Fruit fly (Drosophila melanogaster) whole organism, embryonic: ENCODE measurements around the gene CG4465.
A peak's percentile ranks its signal among the peaks of the same experiment; 100 is the strongest.

Source experiments
- Ada2b ChIP-seq: fragments of 200-800 bp; sonication (Bioruptor generic); IDR thresholded peaks from 2 replicates; pipeline ENCODE4 v1.3.6; 2022; ENCODE audit warnings: missing biosample characterization, missing genetic modification characterization
- B-H1 ChIP-seq: fragments of 200-800 bp; sonication (Bioruptor generic); IDR thresholded peaks from 3 replicates; pipeline ENCODE4 v1.3.6; 2022; ENCODE audit warnings: missing biosample characterization, missing genetic modification characterization
- CG12942 ChIP-seq: fragments of 200-800 bp; sonication (Bioruptor generic); optimal IDR thresholded peaks from 3 replicates; lab custom pipeline; 2016; ENCODE audit warnings: missing biosample characterization, missing genetic modification characterization
- CG13296 ChIP-seq: fragments of 200-800 bp; sonication (Bioruptor generic); optimal IDR thresholded peaks from 3 replicates; lab custom pipeline; 2018; ENCODE audit warnings: missing biosample characterization, mild to moderate bottlenecking, missing genetic modification characterization
- CG13624 ChIP-seq: fragments of 200-800 bp; sonication (Bioruptor generic); optimal IDR thresholded peaks from 2 replicates; lab custom pipeline; 2016; ENCODE audit warnings: missing biosample characterization, missing genetic modification characterization
- CG16813 ChIP-seq: fragments of 200-800 bp; sonication (Bioruptor generic); IDR thresholded peaks from 3 replicates; pipeline ENCODE4 v1.3.6; 2022; ENCODE audit warnings: missing biosample characterization, missing genetic modification characterization; ENCODE audit not compliant: partially characterized antibody
- CG17186 ChIP-seq: fragments of 200-800 bp; sonication (Bioruptor generic); optimal IDR thresholded peaks from 3 replicates; lab custom pipeline; 2017; ENCODE audit warnings: missing biosample characterization, missing genetic modification reagents, missing genetic modification characterization
- CG17568 ChIP-seq: fragments of 200-800 bp; sonication (Bioruptor generic); optimal IDR thresholded peaks from 2 replicates; lab custom pipeline; 2018; ENCODE audit warnings: missing biosample characterization, mild to moderate bottlenecking, missing genetic modification characterization, moderate library complexity
- CG18262 ChIP-seq: fragments of 200-800 bp; optimal IDR thresholded peaks from 3 replicates; lab custom pipeline; 2019; ENCODE audit warnings: missing biosample characterization, mild to moderate bottlenecking, missing genetic modification characterization, moderate library complexity
- CG2120 ChIP-seq: fragments of 200-800 bp; sonication (Bioruptor generic); optimal IDR thresholded peaks from 3 replicates; lab custom pipeline; 2016; ENCODE audit warnings: missing biosample characterization, missing genetic modification characterization
- CG31224 ChIP-seq: fragments of 200-800 bp; sonication (Bioruptor generic); IDR thresholded peaks from 2 replicates; pipeline ENCODE4 v1.3.6; 2022; ENCODE audit warnings: missing biosample characterization, missing genetic modification characterization
- CG4282 ChIP-seq: fragments of 200-800 bp; sonication (Bioruptor generic); optimal IDR thresholded peaks from 2 replicates; lab custom pipeline; 2016; ENCODE audit warnings: missing biosample characterization, missing genetic modification characterization
- CG7271 ChIP-seq: fragments of 200-800 bp; sonication (Bioruptor generic); optimal IDR thresholded peaks from 2 replicates; lab custom pipeline; 2018; ENCODE audit warnings: missing biosample characterization, mild to moderate bottlenecking, missing genetic modification characterization, moderate library complexity
- CG7963 ChIP-seq: fragments of 200-800 bp; sonication (Bioruptor generic); IDR thresholded peaks from 3 replicates; pipeline ENCODE4 v1.3.6; 2022; ENCODE audit warnings: missing biosample characterization, missing genetic modification characterization; ENCODE audit not compliant: partially characterized antibody
- CG8478 ChIP-seq: fragments of >200 bp; optimal IDR thresholded peaks from 2 replicates; lab custom pipeline; 2018
- CkIIα-i1 ChIP-seq: fragments of 200-800 bp; sonication (Bioruptor generic); IDR thresholded peaks from 2 replicates; pipeline ENCODE4 v1.3.6; 2022; ENCODE audit warnings: missing biosample characterization, missing genetic modification characterization
- Dip3 ChIP-seq: fragments of 200-800 bp; sonication (Bioruptor generic); optimal IDR thresholded peaks from 3 replicates; lab custom pipeline; 2016; ENCODE audit warnings: missing biosample characterization, missing genetic modification characterization
- Hmr ChIP-seq: fragments of 200-800 bp; sonication (Bioruptor generic); optimal IDR thresholded peaks from 3 replicates; lab custom pipeline; 2017; ENCODE audit warnings: mild to moderate bottlenecking, missing biosample characterization, missing genetic modification reagents, missing genetic modification characterization
- Hr78 ChIP-seq, 2 experiments: fragments of 200-800 bp in 1 of 2; fragments of >200 bp in 1 of 2; sonication (Bioruptor generic) in 1 of 2; optimal IDR thresholded peaks; 2 replicates each; lab custom pipeline; 2017 to 2019; ENCODE audit warnings: missing biosample characterization in 2 of 2, missing genetic modification characterization in 2 of 2, mild to moderate bottlenecking in 1 of 2, moderate library complexity in 1 of 2
- MBD-R2 ChIP-seq: fragments of 200-800 bp; sonication (Bioruptor generic); IDR thresholded peaks from 2 replicates; pipeline ENCODE4 v1.3.6; 2022; ENCODE audit warnings: missing biosample characterization, missing genetic modification characterization
- Myb ChIP-seq: fragments of 200-800 bp; sonication (Bioruptor generic); optimal IDR thresholded peaks from 2 replicates; lab custom pipeline; 2016; ENCODE audit warnings: missing biosample characterization, missing genetic modification characterization
- NC2α ChIP-seq: fragments of 200-800 bp; sonication (Bioruptor generic); optimal IDR thresholded peaks from 2 replicates; lab custom pipeline; 2016; ENCODE audit warnings: missing biosample characterization, missing genetic modification characterization
- NK7.1 ChIP-seq: fragments of 200-800 bp; sonication (Bioruptor generic); optimal IDR thresholded peaks from 3 replicates; lab custom pipeline; 2016; ENCODE audit warnings: missing biosample characterization, missing genetic modification characterization
- TFAM ChIP-seq: fragments of 200-800 bp; sonication (Bioruptor generic); optimal IDR thresholded peaks from 2 replicates; lab custom pipeline; 2017; ENCODE audit warnings: missing biosample characterization, missing genetic modification characterization, inconsistent platforms
- YL-1 ChIP-seq: fragments of 200-800 bp; sonication (Bioruptor generic); optimal IDR thresholded peaks from 3 replicates; lab custom pipeline; 2017; ENCODE audit warnings: missing biosample characterization, mild to moderate bottlenecking, missing genetic modification characterization
- aop ChIP-seq: fragments of 200-800 bp; sonication (Bioruptor generic); IDR thresholded peaks from 2 replicates; pipeline ENCODE4 v1.3.6; 2022; ENCODE audit warnings: missing biosample characterization, missing genetic modification characterization
- corto ChIP-seq: fragments of 200-800 bp; sonication (Bioruptor generic); optimal IDR thresholded peaks from 2 replicates; lab custom pipeline; 2016; ENCODE audit warnings: missing biosample characterization, mild to moderate bottlenecking, missing genetic modification characterization, moderate library complexity
- eyg ChIP-seq: fragments of 200-800 bp; sonication (Bioruptor generic); optimal IDR thresholded peaks from 3 replicates; lab custom pipeline; 2016; ENCODE audit warnings: missing biosample characterization, missing genetic modification characterization
- h ChIP-seq: fragments of >200 bp; optimal IDR thresholded peaks from 2 replicates; lab custom pipeline; 2017
- her ChIP-seq: fragments of 200-800 bp; sonication (Bioruptor generic); optimal IDR thresholded peaks from 2 replicates; lab custom pipeline; 2016; ENCODE audit warnings: missing biosample characterization, missing genetic modification characterization
- knrl ChIP-seq: fragments of 200-800 bp; sonication (Bioruptor generic); IDR thresholded peaks from 3 replicates; pipeline ENCODE4 v1.3.6; 2022; ENCODE audit warnings: missing biosample characterization, missing genetic modification characterization; ENCODE audit not compliant: partially characterized antibody
- pzg ChIP-seq: fragments of 200-800 bp; sonication (Bioruptor generic); optimal IDR thresholded peaks from 3 replicates; lab custom pipeline; 2018; ENCODE audit warnings: missing biosample characterization, mild to moderate bottlenecking, missing genetic modification characterization, moderate library complexity
- sima ChIP-seq: fragments of 200-800 bp; sonication (Bioruptor generic); optimal IDR thresholded peaks from 2 replicates; lab custom pipeline; 2016; ENCODE audit warnings: missing biosample characterization, missing genetic modification characterization
- sisA ChIP-seq: fragments of 200-800 bp; sonication (Bioruptor generic); IDR thresholded peaks from 2 replicates; pipeline ENCODE4 v1.3.6; 2022; ENCODE audit warnings: missing biosample characterization, missing genetic modification characterization
- slp2 ChIP-seq: fragments of 200-800 bp; sonication (Bioruptor generic); optimal IDR thresholded peaks from 2 replicates; lab custom pipeline; 2016; ENCODE audit warnings: missing biosample characterization, missing genetic modification characterization
- sna ChIP-seq: fragments of 200-800 bp; sonication (Bioruptor generic); IDR thresholded peaks from 2 replicates; pipeline ENCODE4 v1.3.6; 2022; ENCODE audit warnings: missing biosample characterization, missing genetic modification characterization; ENCODE audit not compliant: partially characterized antibody
- sr ChIP-seq: fragments of 200-800 bp; sonication (Bioruptor generic); IDR thresholded peaks from 3 replicates; pipeline ENCODE4 v1.3.6; 2022; ENCODE audit warnings: missing biosample characterization, missing genetic modification characterization
- trem ChIP-seq: fragments of 200-800 bp; optimal IDR thresholded peaks from 3 replicates; lab custom pipeline; 2019; ENCODE audit warnings: missing biosample characterization, mild to moderate bottlenecking, missing genetic modification characterization, moderate library complexity
- tx ChIP-seq: fragments of 200-800 bp; sonication (Bioruptor generic); optimal IDR thresholded peaks from 2 replicates; lab custom pipeline; 2016; ENCODE audit warnings: missing biosample characterization, missing genetic modification characterization
- vfl ChIP-seq: fragments of 200-800 bp; sonication (Bioruptor generic); optimal IDR thresholded peaks from 2 replicates; lab custom pipeline; 2016; ENCODE audit warnings: missing biosample characterization, missing genetic modification characterization
- vnd ChIP-seq: fragments of 200-800 bp; sonication (Bioruptor generic); IDR thresholded peaks from 3 replicates; pipeline ENCODE4 v1.3.6; 2022; ENCODE audit warnings: missing biosample characterization, missing genetic modification characterization; ENCODE audit not compliant: partially characterized antibody
- zfh1 ChIP-seq: fragments of 200-800 bp; sonication (Bioruptor generic); IDR thresholded peaks from 3 replicates; pipeline ENCODE4 v1.3.6; 2022; ENCODE audit warnings: missing biosample characterization, missing genetic modification characterization

The CG4465 gene

dm6 chr3R:19892046-19892445, 25.6 kb downstream of the CG4465 start (continued):
- TF ChIP-seq h (lab: Kevin White, UChicago) (no peak), slp2 (GFP tag; lab: Kevin White, UChicago) (peak; percentile 33), CG17186 (GFP tag; lab: Kevin White, UChicago) (no peak), CG12942 (GFP tag; lab: Kevin White, UChicago) (peak; percentile 32), CG2120 (GFP tag; lab: Kevin White, UChicago) (peak; percentile 55), Myb (GFP tag; lab: Kevin White, UChicago) (peak; percentile 49), CkIIα-i1 (GFP tag; lab: Robert Waterston, UW) (no peak), vnd (GFP tag; lab: Robert Waterston, UW) (0 out of 3 replicates have a peak, but pooled peaks have one; percentile 40), corto (no peak), B-H1 (GFP tag; lab: Robert Waterston, UW) (peak; percentile 54), tx (GFP tag; lab: Kevin White, UChicago) (peak; percentile 42), Hmr (GFP tag; lab: Kevin White, UChicago) (no peak), MBD-R2 (GFP tag; lab: Robert Waterston, UW) (peak; percentile 34; the same call in 1 of the 2 replicates), aop (GFP tag; lab: Robert Waterston, UW) (no peak), CG13624 (GFP tag; lab: Kevin White, UChicago) (peak; percentile 49), TFAM (GFP tag; lab: Kevin White, UChicago) (no peak), sr (GFP tag; lab: Robert Waterston, UW) (no peak), CG31224 (GFP tag; lab: Robert Waterston, UW) (0 out of 2 replicates have a peak, but pooled peaks have one; percentile 33), CG7271 (tag; lab: Kevin White, UChicago) (peak; percentile 9), eyg (GFP tag; lab: Kevin White, UChicago) (peak; percentile 39), knrl (GFP tag; lab: Robert Waterston, UW) (peak; percentile 55; the same call in 2 of the 3 replicates), pzg (no peak), zfh1 (GFP tag; lab: Robert Waterston, UW) (peak; percentile 82), CG7963 (peak; percentile 34; the same call in 1 of the 3 replicates), trem (tag; lab: Kevin White, UChicago) (peak; percentile 37), CG16813 (GFP tag; lab: Robert Waterston, UW) (no peak), vfl (peak; percentile 29), Ada2b (GFP tag; lab: Robert Waterston, UW) (peak; percentile 67), sna (GFP tag; lab: Robert Waterston, UW) (no peak), sisA (peak; percentile 71), CG18262 (tag; lab: Kevin White, UChicago) (peak; percentile 78), Hr78 (GFP tag; optimal IDR thresholded peaks at IDR 0.05; lab: Kevin White, UChicago) (peak in 1 of 2 experiments; percentile 13), YL-1 (GFP tag; lab: Kevin White, UChicago) (no peak), sima (GFP tag; lab: Kevin White, UChicago) (no peak), CG17568 (GFP tag; lab: Kevin White, UChicago) (peak; percentile 59), CG4282 (GFP tag; lab: Kevin White, UChicago) (peak; percentile 49), CG13296 (peak; percentile 62), CG8478 (lab: Kevin White, UChicago) (no peak), her (GFP tag; lab: Kevin White, UChicago) (peak; percentile 57), NC2α (peak; percentile 37), NK7.1 (GFP tag; lab: Kevin White, UChicago) (no peak), Dip3 (GFP tag; lab: Kevin White, UChicago) (peak; percentile 67)
